Worm (Caenorhabditis elegans): ENCODE data around the gene srbc-82.
A peak's percentile ranks its signal among the peaks of the same experiment; 100 is the strongest.

DNA sequence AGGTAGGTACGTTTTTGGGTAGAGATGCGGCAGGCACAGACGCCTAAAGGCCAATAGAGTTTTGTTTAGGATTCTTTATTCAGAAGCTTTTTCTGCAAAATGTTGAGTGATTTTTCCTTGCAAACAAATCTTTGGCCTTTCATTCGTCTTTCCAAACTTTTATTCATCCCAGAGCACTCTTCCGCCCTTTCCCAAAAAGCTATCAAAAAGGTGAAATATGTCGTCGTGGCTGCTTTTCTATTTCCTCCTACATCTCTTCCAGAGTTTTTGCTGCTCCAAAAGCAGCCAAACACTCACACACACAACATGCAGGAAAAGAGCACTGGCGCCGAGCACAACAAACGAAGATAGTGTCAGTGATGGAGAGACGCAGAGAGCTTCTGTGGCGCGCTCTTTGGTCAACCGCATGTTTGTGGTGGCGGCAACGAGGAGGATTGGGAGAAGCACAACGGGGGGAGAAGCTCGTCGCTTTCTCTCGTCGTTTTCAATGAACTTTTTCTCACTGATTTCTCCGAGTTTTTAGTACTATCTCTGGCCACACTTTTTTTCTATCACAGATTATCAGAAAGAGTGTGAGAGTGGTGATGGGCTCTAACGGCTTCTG, 50.5 kb downstream of the srbc-82 start:
- no peak for TF ChIP-seq ztf-11 (tag; optimal IDR thresholded peaks at IDR 0.05)
- TF ChIP-seq ceh-82 (tag; optimal IDR thresholded peaks at IDR 0.05): no peak
- TF ChIP-seq hmg-11 (tag; optimal IDR thresholded peaks at IDR 0.05): peak; percentile 64
- TF ChIP-seq pqm-1 (tag; optimal IDR thresholded peaks at IDR 0.05): peak; percentile 38
- TF ChIP-seq elt-3 (tag; optimal IDR thresholded peaks at IDR 0.05): no peak
- TF ChIP-seq snpc-4 (tag; optimal IDR thresholded peaks at IDR 0.05): peak; percentile 65
- no peak for TF ChIP-seq unc-62 (GFP tag; optimal IDR thresholded peaks at IDR 0.05)
- TF ChIP-seq nhr-25 (tag; optimal IDR thresholded peaks at IDR 0.05): no peak
- TF ChIP-seq fkh-10 (GFP tag; optimal IDR thresholded peaks at IDR 0.05): peak; percentile 36
- no peak for TF ChIP-seq egl-27 (tag; optimal IDR thresholded peaks at IDR 0.05)
- no peak for TF ChIP-seq ZK546.5 (tag; optimal IDR thresholded peaks at IDR 0.05)
- TF ChIP-seq ama-1 (optimal IDR thresholded peaks at IDR 0.05): no peak
- no peak for TF ChIP-seq nhr-76 (tag; optimal IDR thresholded peaks at IDR 0.05)

Data from whole organism, L3 larva.